Fruit fly (Drosophila melanogaster): ENCODE measurements around the gene mRpS21.
A peak's percentile ranks its signal among the peaks of the same experiment; 100 is the strongest.

Gene mRpS21

DNA sequence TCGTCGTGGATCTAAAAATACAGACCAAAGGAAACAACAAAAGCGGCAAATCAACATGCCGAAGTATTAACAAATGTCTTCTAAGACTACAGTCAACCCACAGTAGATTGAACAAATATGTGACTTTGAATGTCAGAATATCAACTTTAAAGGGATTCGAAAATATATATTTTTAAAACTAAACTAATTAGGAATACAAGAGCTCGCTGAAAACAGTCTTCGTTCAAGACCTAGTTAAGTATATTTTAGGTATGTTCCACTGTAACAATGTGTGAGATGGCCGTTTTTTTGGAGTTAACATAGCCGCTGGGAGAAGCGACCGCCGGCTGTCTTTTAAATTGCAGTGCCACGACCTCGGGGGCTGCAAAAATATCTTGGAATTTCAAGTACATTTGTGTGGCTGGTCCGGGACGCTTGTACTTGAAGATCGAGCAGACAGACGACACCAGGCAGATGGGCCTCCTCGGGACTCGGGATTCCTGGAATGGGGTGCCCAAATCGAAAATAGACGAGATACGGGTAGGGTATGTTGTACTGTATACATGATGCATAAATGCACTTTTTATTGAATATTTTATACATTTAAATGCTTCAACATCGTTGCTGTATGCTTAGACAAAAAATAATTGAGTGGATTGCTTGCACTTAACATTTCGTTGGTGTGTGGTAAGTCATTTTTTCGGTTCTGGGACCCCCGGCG, 46.9 kb upstream of the mRpS21 start (continued):
- TF ChIP-seq Met (GFP tag; optimal IDR thresholded peaks at IDR 0.05) (peak; percentile 71), CG32006 (GFP tag; optimal IDR thresholded peaks at IDR 0.05) (peak; percentile 73), CG9139 (GFP tag; optimal IDR thresholded peaks at IDR 0.05) (peak; percentile 30), topi (GFP tag; optimal IDR thresholded peaks at IDR 0.05) (peak; percentile 61), CG8119 (GFP tag; IDR thresholded peaks at IDR 0.05) (peak; percentile 78), CG11902 (GFP tag; optimal IDR thresholded peaks at IDR 0.05) (no peak), CG11762 (GFP tag; optimal IDR thresholded peaks at IDR 0.05; ENCODE audit: insufficient read depth) (peak; percentile 61), CG6808 (GFP tag; optimal IDR thresholded peaks at IDR 0.05) (peak; percentile 37), CG8632 (GFP tag; optimal IDR thresholded peaks at IDR 0.05) (peak; percentile 32), Sox15 (GFP tag; optimal IDR thresholded peaks at IDR 0.05) (peak; percentile 38), Ets21C (GFP tag; optimal IDR thresholded peaks at IDR 0.05) (peak; percentile 2), CG1621 (tag; optimal IDR thresholded peaks at IDR 0.05) (peak; percentile 19), Smox (GFP tag; optimal IDR thresholded peaks at IDR 0.05) (peak; percentile 49), CG6163 (GFP tag; IDR thresholded peaks at IDR 0.05) (peak; percentile 70; the same call in 2 of the 3 replicates), CG6276 (GFP tag; optimal IDR thresholded peaks at IDR 0.05) (peak; percentile 66), ss (GFP tag; optimal IDR thresholded peaks at IDR 0.05) (peak; percentile 24 to 38), Hr4 (GFP tag; optimal IDR thresholded peaks at IDR 0.05) (peak; percentile 77), lz (GFP tag; optimal IDR thresholded peaks at IDR 0.05) (peak; percentile 53), dsx (GFP tag; optimal IDR thresholded peaks at IDR 0.05; ENCODE audit: poor library complexity, severe bottlenecking) (peak; percentile 65), CG15336 (GFP tag; IDR thresholded peaks at IDR 0.05) (peak; percentile 85), dac (GFP tag; optimal IDR thresholded peaks at IDR 0.05) (peak; percentile 35), CG3919 (GFP tag; optimal IDR thresholded peaks at IDR 0.05) (peak; percentile 80), Blimp-1 (GFP tag; optimal IDR thresholded peaks at IDR 0.05) (no peak), Sox102F (GFP tag; optimal IDR thresholded peaks at IDR 0.05) (peak; percentile 26), CG16779 (tag; optimal IDR thresholded peaks at IDR 0.05) (peak; percentile 51), vri (GFP tag; optimal IDR thresholded peaks at IDR 0.05) (peak; percentile 39), CG6854 (GFP tag; optimal IDR thresholded peaks at IDR 0.05) (no peak), CG4318 (GFP tag; optimal IDR thresholded peaks at IDR 0.05) (peak; percentile 57), fd85E (GFP tag; optimal IDR thresholded peaks at IDR 0.05) (peak; percentile 5), CG10669 (GFP tag; optimal IDR thresholded peaks at IDR 0.05) (peak; percentile 29)

DNA sequence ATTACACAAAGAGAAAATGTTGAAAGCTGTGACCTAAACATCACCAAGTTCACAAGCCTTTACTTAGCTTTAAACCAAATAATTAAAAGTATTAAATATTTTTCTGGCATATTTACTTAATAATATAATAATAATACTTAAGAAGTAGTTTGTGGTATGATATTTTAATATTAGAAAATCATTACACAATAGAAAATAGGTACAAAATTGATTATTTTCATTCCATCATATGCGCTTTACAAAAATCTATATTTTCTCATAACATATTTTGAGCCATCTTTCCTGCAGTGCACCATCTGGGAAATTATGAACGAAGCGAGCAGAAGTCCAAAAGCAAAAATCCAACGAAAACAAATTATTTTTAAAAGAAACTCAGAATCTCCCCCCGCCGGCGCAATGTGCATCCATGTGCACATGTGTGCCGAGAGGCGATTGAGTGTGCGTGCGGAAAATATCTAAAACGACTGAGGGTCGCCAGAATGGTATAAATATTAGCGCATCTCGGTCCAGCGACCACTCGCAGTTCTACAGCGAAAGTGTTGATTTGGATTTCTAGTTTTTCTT, 43.9 kb upstream of the mRpS21 start, which contains the start of gene Act87E:
Gene Act87E (plus strand): TSS at position 514 of the 564 bp plus-strand sequence.
- TF ChIP-seq dac (GFP tag; optimal IDR thresholded peaks at IDR 0.05) = no peak
- no peak for TF ChIP-seq Sox15 (GFP tag; optimal IDR thresholded peaks at IDR 0.05)
- TF ChIP-seq svp (GFP tag) = peak; percentile 11
- TF ChIP-seq CG6276 (GFP tag; optimal IDR thresholded peaks at IDR 0.05) = peak; percentile 28
- TF ChIP-seq dsx (GFP tag; optimal IDR thresholded peaks at IDR 0.05; ENCODE audit: poor library complexity, severe bottlenecking) = peak; percentile 23
- TF ChIP-seq CG11294 (GFP tag; IDR thresholded peaks at IDR 0.05) = no peak
- TF ChIP-seq CG11902 (GFP tag; optimal IDR thresholded peaks at IDR 0.05) = no peak
- TF ChIP-seq fd85E (GFP tag; optimal IDR thresholded peaks at IDR 0.05) = no peak
- peak; percentile 26 for TF ChIP-seq OdsH (GFP tag; optimal IDR thresholded peaks at IDR 0.05)
- TF ChIP-seq Gug (GFP tag; IDR thresholded peaks at IDR 0.05) = no peak
- TF ChIP-seq CG4318 (GFP tag; optimal IDR thresholded peaks at IDR 0.05) = peak; percentile 47
- no peak for TF ChIP-seq CG6163 (GFP tag; IDR thresholded peaks at IDR 0.05)
- peak; percentile 36 for TF ChIP-seq spab (GFP tag; optimal IDR thresholded peaks at IDR 0.05)
- peak; percentile 18 for TF ChIP-seq CG34406 (GFP tag; optimal IDR thresholded peaks at IDR 0.05)
- TF ChIP-seq Eip78C (GFP tag) = peak; percentile 77
- TF ChIP-seq CG7368 (GFP tag; optimal IDR thresholded peaks at IDR 0.05) = no peak
- TF ChIP-seq vri (GFP tag; optimal IDR thresholded peaks at IDR 0.05) = no peak
- no peak for TF ChIP-seq Sox102F (GFP tag; optimal IDR thresholded peaks at IDR 0.05)
- TF ChIP-seq acj6 (GFP tag; optimal IDR thresholded peaks at IDR 0.05) = peak; percentile 13
- no peak for TF ChIP-seq Smox (GFP tag; optimal IDR thresholded peaks at IDR 0.05)
- TF ChIP-seq Sox14 (GFP tag; optimal IDR thresholded peaks at IDR 0.05) = no peak
- TF ChIP-seq CG10669 (GFP tag; optimal IDR thresholded peaks at IDR 0.05) = peak; percentile 33
- peak; percentile 58 for TF ChIP-seq CG10631 (GFP tag; optimal IDR thresholded peaks at IDR 0.05)
- TF ChIP-seq ss (GFP tag; optimal IDR thresholded peaks at IDR 0.05) = no peak
- peak; percentile 54 for TF ChIP-seq CG6808 (GFP tag; optimal IDR thresholded peaks at IDR 0.05)
- peak; percentile 67 for TF ChIP-seq CG32006 (GFP tag; optimal IDR thresholded peaks at IDR 0.05)
- no peak for TF ChIP-seq Met (GFP tag; optimal IDR thresholded peaks at IDR 0.05)
- peak; percentile 26 for TF ChIP-seq CG9139 (GFP tag; optimal IDR thresholded peaks at IDR 0.05)
- no peak for TF ChIP-seq CG31627 (GFP tag; optimal IDR thresholded peaks at IDR 0.05)
- peak; percentile 56 for TF ChIP-seq CG15336 (GFP tag; IDR thresholded peaks at IDR 0.05)
- TF ChIP-seq Eip75B (GFP tag; optimal IDR thresholded peaks at IDR 0.05) = no peak
- TF ChIP-seq CG8632 (GFP tag; optimal IDR thresholded peaks at IDR 0.05) = peak; percentile 21
- peak; percentile 49 for TF ChIP-seq CG3032 (tag; optimal IDR thresholded peaks at IDR 0.05)
- no peak for TF ChIP-seq Ets21C (GFP tag; optimal IDR thresholded peaks at IDR 0.05)
- no peak for TF ChIP-seq fd59A (GFP tag; optimal IDR thresholded peaks at IDR 0.05)
- TF ChIP-seq CG6854 (GFP tag; optimal IDR thresholded peaks at IDR 0.05) = no peak
